Worm (Caenorhabditis elegans): ENCODE measurements around the gene sru-35.

ce11 chrIV:8813614-8814013 is 23.6 kb upstream of the sru-35 start, which contains the start of gene exc-5:
- no peak for TF ChIP-seq elt-1 (tag; optimal IDR thresholded peaks at IDR 0.05)
- TF ChIP-seq lin-11 (tag; optimal IDR thresholded peaks at IDR 0.05), result no peak
- TF ChIP-seq mbf-1 (tag; optimal IDR thresholded peaks at IDR 0.05), result no peak
- no peak for TF ChIP-seq nhr-25 (tag; optimal IDR thresholded peaks at IDR 0.05)
- TF ChIP-seq nhr-77 (tag; optimal IDR thresholded peaks at IDR 0.05), result no peak
- no peak for TF ChIP-seq skn-1 (tag; optimal IDR thresholded peaks at IDR 0.05)

Data from whole organism, L2 larva.